Fruit fly (Drosophila melanogaster) whole organism, embryonic: ENCODE results near the gene Catsup.

Experiments used
- BEAF-32 ChIP-seq: fragments of 200-800 bp; sonication (Bioruptor generic); optimal IDR thresholded peaks from 3 replicates; lab custom pipeline; 2017; ENCODE audit warnings: missing biosample characterization, missing genetic modification characterization, mild to moderate bottlenecking, moderate library complexity, missing genetic modification reagents
- CG10147 ChIP-seq: fragments of 200-800 bp; sonication (Bioruptor generic); optimal IDR thresholded peaks from 2 replicates; lab custom pipeline; 2019; ENCODE audit warnings: missing biosample characterization, mild to moderate bottlenecking, missing genetic modification characterization, moderate library complexity
- CG10543 ChIP-seq: fragments of 200-800 bp; sonication (Bioruptor generic); optimal IDR thresholded peaks from 3 replicates; lab custom pipeline; 2017; ENCODE audit warnings: missing biosample characterization, mild to moderate bottlenecking, missing genetic modification characterization, moderate library complexity
- CG11085 ChIP-seq: fragments of 200-800 bp; sonication (Bioruptor generic); IDR thresholded peaks from 2 replicates; pipeline ENCODE4 v1.3.6; 2022; ENCODE audit warnings: missing biosample characterization, missing genetic modification characterization
- CG11723 ChIP-seq: fragments of 200-800 bp; sonication (Bioruptor generic); optimal IDR thresholded peaks from 2 replicates; lab custom pipeline; 2017; ENCODE audit warnings: missing biosample characterization, mild to moderate bottlenecking, missing genetic modification characterization
- CG12071 ChIP-seq: fragments of 200-800 bp; sonication (Bioruptor generic); optimal IDR thresholded peaks from 3 replicates; lab custom pipeline; 2018; ENCODE audit warnings: missing biosample characterization, mild to moderate bottlenecking, missing genetic modification characterization
- CG12236 ChIP-seq: fragments of 200-800 bp; sonication (Bioruptor generic); optimal IDR thresholded peaks from 2 replicates; lab custom pipeline; 2016; ENCODE audit warnings: missing biosample characterization, missing genetic modification characterization
- CG12391 ChIP-seq: fragments of 200-800 bp; sonication (Bioruptor generic); optimal IDR thresholded peaks from 3 replicates; lab custom pipeline; 2018; ENCODE audit warnings: missing biosample characterization, mild to moderate bottlenecking, missing genetic modification characterization, moderate library complexity
- CG13287 ChIP-seq: fragments of 200-800 bp; sonication (Bioruptor generic); IDR thresholded peaks from 2 replicates; pipeline ENCODE4 v1.3.6; 2022; ENCODE audit warnings: missing biosample characterization, missing genetic modification characterization; ENCODE audit not compliant: partially characterized antibody
- CG14050 ChIP-seq: fragments of 200-800 bp; sonication (Bioruptor generic); IDR thresholded peaks from 3 replicates; pipeline ENCODE4 v1.3.6; 2022; ENCODE audit warnings: missing biosample characterization, missing genetic modification characterization
- CG17328 ChIP-seq: fragments of 200-800 bp; sonication (Bioruptor generic); IDR thresholded peaks from 2 replicates; pipeline ENCODE4 v1.3.6; 2022; ENCODE audit warnings: missing biosample characterization, missing genetic modification characterization
- CG17385 ChIP-seq: fragments of 200-800 bp; sonication (Bioruptor generic); optimal IDR thresholded peaks from 3 replicates; lab custom pipeline; 2018; ENCODE audit warnings: missing biosample characterization, mild to moderate bottlenecking, missing genetic modification characterization
- CG3726 ChIP-seq: fragments of 200-800 bp; sonication (Bioruptor generic); IDR thresholded peaks from 3 replicates; pipeline ENCODE4, ENCODE4 v1.3.6; 2022; ENCODE audit warnings: missing biosample characterization, missing genetic modification characterization
- CG3995 ChIP-seq: fragments of 200-800 bp; sonication (Bioruptor generic); optimal IDR thresholded peaks from 3 replicates; lab custom pipeline; 2016; ENCODE audit warnings: missing biosample characterization, missing genetic modification characterization
- CG6791 ChIP-seq: fragments of 200-800 bp; sonication (Bioruptor generic); IDR thresholded peaks from 3 replicates; pipeline ENCODE4 v1.3.6; 2022; ENCODE audit warnings: missing biosample characterization, missing genetic modification characterization; ENCODE audit not compliant: partially characterized antibody
- CG8388 ChIP-seq: fragments of 200-800 bp; sonication (Bioruptor generic); optimal IDR thresholded peaks from 2 replicates; lab custom pipeline; 2019; ENCODE audit warnings: missing biosample characterization, mild to moderate bottlenecking, missing genetic modification characterization, moderate library complexity
- CHES-1-like ChIP-seq: fragments of 200-800 bp; sonication (Bioruptor generic); optimal IDR thresholded peaks from 2 replicates; lab custom pipeline; 2016; ENCODE audit warnings: missing biosample characterization, missing genetic modification characterization
- Camta ChIP-seq: fragments of 200-800 bp; sonication (Bioruptor generic); optimal IDR thresholded peaks from 2 replicates; lab custom pipeline; 2016; ENCODE audit warnings: missing biosample characterization, missing genetic modification characterization
- Chrac-16 ChIP-seq: fragments of 200-800 bp; sonication (Bioruptor generic); optimal IDR thresholded peaks from 3 replicates; lab custom pipeline; 2016; ENCODE audit warnings: missing biosample characterization, missing genetic modification characterization
- Dfd ChIP-seq, 2 experiments: fragments of >200 bp; optimal IDR thresholded peaks; 2 replicates each; lab custom pipeline; 2017; ENCODE audit warnings: missing biosample characterization in 2 of 2, missing genetic modification characterization in 2 of 2
- GATAe ChIP-seq: fragments of 200-800 bp; sonication (Bioruptor generic); conservative IDR thresholded peaks from 2 replicates; pipeline ENCODE4 v1.3.6; 2022; ENCODE audit warnings: missing biosample characterization, missing genetic modification characterization
- HmgD ChIP-seq: fragments of 200-800 bp; sonication (Bioruptor generic); optimal IDR thresholded peaks from 3 replicates; lab custom pipeline; 2016; ENCODE audit warnings: missing biosample characterization, missing genetic modification characterization
- Hmx ChIP-seq: fragments of 200-800 bp; sonication (Bioruptor generic); optimal IDR thresholded peaks from 2 replicates; lab custom pipeline; 2016; ENCODE audit warnings: missing biosample characterization, missing genetic modification characterization
- Lim3 ChIP-seq: fragments of 200-800 bp; sonication (Bioruptor generic); IDR thresholded peaks from 2 replicates; pipeline ENCODE4 v1.3.6; 2022; ENCODE audit warnings: missing biosample characterization, missing genetic modification characterization
- MTF-1 ChIP-seq: fragments of 200-800 bp; sonication (Bioruptor generic); optimal IDR thresholded peaks from 2 replicates; lab custom pipeline; 2018; ENCODE audit warnings: missing biosample characterization, mild to moderate bottlenecking, missing genetic modification characterization, borderline replicate concordance
- NFAT ChIP-seq: fragments of 200-800 bp; sonication (Bioruptor generic); IDR thresholded peaks from 2 replicates; pipeline ENCODE4 v1.3.6; 2022; ENCODE audit warnings: missing biosample characterization, missing genetic modification characterization
- NK7.1 ChIP-seq: fragments of 200-800 bp; sonication (Bioruptor generic); optimal IDR thresholded peaks from 3 replicates; lab custom pipeline; 2016; ENCODE audit warnings: missing biosample characterization, missing genetic modification characterization
- NfI ChIP-seq: fragments of 200-800 bp; sonication (Bioruptor generic); optimal IDR thresholded peaks from 3 replicates; lab custom pipeline; 2018; ENCODE audit warnings: missing biosample characterization, mild to moderate bottlenecking, missing genetic modification characterization, moderate library complexity
- Sox100B ChIP-seq: fragments of 200-800 bp; sonication (Bioruptor generic); optimal IDR thresholded peaks from 3 replicates; lab custom pipeline; 2018; ENCODE audit warnings: missing biosample characterization, mild to moderate bottlenecking, missing genetic modification characterization
- ash1 ChIP-seq: fragments of 200-800 bp; sonication (Bioruptor generic); optimal IDR thresholded peaks from 2 replicates; lab custom pipeline; 2018; ENCODE audit warnings: missing biosample characterization, mild to moderate bottlenecking, missing genetic modification characterization
- bab2 ChIP-seq: fragments of 200-800 bp; sonication (Bioruptor generic); optimal IDR thresholded peaks from 2 replicates; lab custom pipeline; 2016; ENCODE audit warnings: missing biosample characterization, missing genetic modification characterization
- caup ChIP-seq: fragments of 200-800 bp; sonication (Bioruptor generic); optimal IDR thresholded peaks from 3 replicates; lab custom pipeline; 2017; ENCODE audit warnings: missing biosample characterization, mild to moderate bottlenecking, missing genetic modification characterization, moderate library complexity; ENCODE audit not compliant: severe bottlenecking
- chm ChIP-seq: fragments of 200-800 bp; sonication (Bioruptor generic); IDR thresholded peaks from 2 replicates; pipeline ENCODE4 v1.3.6; 2022; ENCODE audit warnings: missing biosample characterization, missing genetic modification characterization
- crc ChIP-seq: fragments of 200-800 bp; sonication (Bioruptor generic); optimal IDR thresholded peaks from 2 replicates; lab custom pipeline; 2016; ENCODE audit warnings: missing biosample characterization, missing genetic modification characterization
- dimm ChIP-seq: fragments of 200-800 bp; sonication (Bioruptor generic); IDR thresholded peaks from 2 replicates; pipeline ENCODE4 v1.3.6; 2022; ENCODE audit warnings: missing biosample characterization, missing genetic modification characterization
- fd96Cb ChIP-seq: fragments of 200-800 bp; sonication (Bioruptor generic); optimal IDR thresholded peaks from 2 replicates; lab custom pipeline; 2018; ENCODE audit warnings: missing biosample characterization, mild to moderate bottlenecking, missing genetic modification characterization, moderate library complexity
- gem ChIP-seq: fragments of 200-800 bp; sonication (Bioruptor generic); optimal IDR thresholded peaks from 2 replicates; lab custom pipeline; 2019; ENCODE audit warnings: missing biosample characterization, mild to moderate bottlenecking, missing genetic modification characterization, moderate library complexity
- hbn ChIP-seq: fragments of 200-800 bp; sonication (Bioruptor generic); IDR thresholded peaks from 2 replicates; pipeline ENCODE4 v1.3.6; 2022; ENCODE audit warnings: missing biosample characterization, missing genetic modification characterization; ENCODE audit not compliant: partially characterized antibody
- her ChIP-seq: fragments of 200-800 bp; sonication (Bioruptor generic); optimal IDR thresholded peaks from 2 replicates; lab custom pipeline; 2016; ENCODE audit warnings: missing biosample characterization, missing genetic modification characterization
- kni ChIP-seq: fragments of 200-800 bp; sonication (Bioruptor generic); optimal IDR thresholded peaks from 3 replicates; lab custom pipeline; 2017; ENCODE audit warnings: mild to moderate bottlenecking, missing biosample characterization, missing genetic modification reagents, missing genetic modification characterization
- nerfin-2 ChIP-seq: fragments of 200-800 bp; sonication (Bioruptor generic); IDR thresholded peaks from 2 replicates; pipeline ENCODE4 v1.3.6; 2022; ENCODE audit warnings: missing biosample characterization, missing genetic modification characterization; ENCODE audit not compliant: partially characterized antibody
- phol ChIP-seq: fragments of 200-800 bp; sonication (Bioruptor generic); optimal IDR thresholded peaks from 3 replicates; lab custom pipeline; 2018; ENCODE audit warnings: missing biosample characterization, mild to moderate bottlenecking, missing genetic modification characterization, moderate library complexity
- pum ChIP-seq: fragments of 200-800 bp; sonication (Bioruptor generic); optimal IDR thresholded peaks from 2 replicates; lab custom pipeline; 2016; ENCODE audit warnings: missing biosample characterization, missing genetic modification characterization
- ro ChIP-seq: fragments of 200-800 bp; sonication (Bioruptor generic); IDR thresholded peaks from 2 replicates; pipeline ENCODE4 v1.3.6; 2022; ENCODE audit warnings: missing biosample characterization, missing genetic modification characterization
- sens ChIP-seq: fragments of 200-800 bp; sonication (Bioruptor generic); peaks from one replicate; lab custom pipeline; 2016; ENCODE audit warnings: missing biosample characterization, missing genetic modification characterization
- sna ChIP-seq: fragments of 200-800 bp; sonication (Bioruptor generic); IDR thresholded peaks from 2 replicates; pipeline ENCODE4 v1.3.6; 2022; ENCODE audit warnings: missing biosample characterization, missing genetic modification characterization; ENCODE audit not compliant: partially characterized antibody
- sqz ChIP-seq: fragments of 200-800 bp; sonication (Bioruptor generic); optimal IDR thresholded peaks from 3 replicates; lab custom pipeline; 2018; ENCODE audit warnings: missing biosample characterization, mild to moderate bottlenecking, missing genetic modification characterization
- tna ChIP-seq: fragments of 200-800 bp; sonication (Bioruptor generic); IDR thresholded peaks from 2 replicates; pipeline ENCODE4 v1.3.6; 2022; ENCODE audit warnings: missing biosample characterization, missing genetic modification characterization; ENCODE audit not compliant: partially characterized antibody
- trem ChIP-seq: fragments of 200-800 bp; optimal IDR thresholded peaks from 3 replicates; lab custom pipeline; 2019; ENCODE audit warnings: missing biosample characterization, mild to moderate bottlenecking, missing genetic modification characterization, moderate library complexity
- unpg ChIP-seq: fragments of 200-800 bp; sonication (Bioruptor generic); optimal IDR thresholded peaks from 3 replicates; lab custom pipeline; 2018; ENCODE audit warnings: missing biosample characterization, mild to moderate bottlenecking, missing genetic modification characterization, moderate library complexity

Gene Catsup

dm6 chr2L:19009130-19009529 is 32.5 kb upstream of the Catsup start, which contains the start of gene RpL30 (continued):
- TF ChIP-seq sna (GFP tag; lab: Robert Waterston, UW) (peak; percentile 19; the same call in 1 of the 2 replicates), gem (tag; lab: Kevin White, UChicago) (peak; percentile 75), dimm (peak; percentile 50; the same call in 1 of the 2 replicates), CG10147 (GFP tag; lab: Kevin White, UChicago) (peak; percentile 85), sqz (peak; percentile 87), sens (GFP tag; lab: Kevin White, UChicago) (peak; percentile 97), crc (GFP tag; lab: Kevin White, UChicago) (peak; percentile 83), CG14050 (GFP tag; lab: Robert Waterston, UW) (peak; percentile 82), hbn (GFP tag; lab: Robert Waterston, UW) (peak; percentile 58), nerfin-2 (GFP tag; lab: Robert Waterston, UW) (no peak), CG3726 (peak; percentile 81), fd96Cb (tag; lab: Kevin White, UChicago) (peak; percentile 51), CG8388 (peak; percentile 82), Lim3 (GFP tag; lab: Robert Waterston, UW) (no peak), CG12071 (GFP tag; lab: Kevin White, UChicago) (peak; percentile 95), Sox100B (peak; percentile 75), Chrac-16 (GFP tag; lab: Kevin White, UChicago) (peak; percentile 67), trem (tag; lab: Kevin White, UChicago) (peak; percentile 92), tna (no peak), CG11085 (GFP tag; lab: Robert Waterston, UW) (peak; percentile 73; the same call in 1 of the 2 replicates), unpg (GFP tag; lab: Kevin White, UChicago) (peak; percentile 90), CG12391 (tag; lab: Kevin White, UChicago) (peak; percentile 90), CG13287 (GFP tag; lab: Robert Waterston, UW) (peak; percentile 82), phol (peak; percentile 91), pum (GFP tag; lab: Kevin White, UChicago) (peak; percentile 80), CHES-1-like (peak; percentile 96), ash1 (GFP tag; lab: Kevin White, UChicago) (peak; percentile 95), Camta (GFP tag; lab: Kevin White, UChicago) (peak; percentile 87), Dfd (GFP tag; optimal IDR thresholded peaks at IDR 0.05; lab: Kevin White, UChicago) (no peak), caup (GFP tag; lab: Kevin White, UChicago) (peak; percentile 98), GATAe (GFP tag; lab: Robert Waterston, UW) (peak; percentile 68; the same call in 1 of the 2 replicates), her (peak; percentile 94), NfI (GFP tag; lab: Kevin White, UChicago) (peak; percentile 93), CG17328 (GFP tag; lab: Robert Waterston, UW) (peak; percentile 92), CG11723 (GFP tag; lab: Kevin White, UChicago) (peak; percentile 89), ro (GFP tag; lab: Robert Waterston, UW) (peak; percentile 44; the same call in 1 of the 2 replicates), NFAT (GFP tag; lab: Robert Waterston, UW) (peak; percentile 86), NK7.1 (GFP tag; lab: Kevin White, UChicago) (peak; percentile 90), kni (GFP tag; lab: Kevin White, UChicago) (peak; percentile 89), CG6791 (GFP tag; lab: Robert Waterston, UW) (peak; percentile 64), CG3995 (GFP tag; lab: Kevin White, UChicago) (peak; percentile 74), bab2 (GFP tag; lab: Kevin White, UChicago) (peak; percentile 69), CG10543 (GFP tag; lab: Kevin White, UChicago) (peak; percentile 95), BEAF-32 (peak; percentile 76), CG17385 (GFP tag; lab: Kevin White, UChicago) (peak; percentile 99), chm (GFP tag; lab: Robert Waterston, UW) (peak; percentile 96), MTF-1 (GFP tag; lab: Kevin White, UChicago) (peak; percentile 97), Hmx (no peak), CG12236 (peak; percentile 85), HmgD (GFP tag; lab: Kevin White, UChicago) (peak; percentile 96)
